Fruit fly (Drosophila melanogaster) whole organism, embryonic: ENCODE results near the gene be.

Experiments
- Asciz ChIP-seq: fragments of 200-800 bp; sonication (Bioruptor generic); optimal IDR thresholded peaks from 2 replicates; lab custom pipeline; 2017; ENCODE audit warnings: missing biosample characterization, mild to moderate bottlenecking, missing genetic modification characterization, missing genetic modification reagents
- CG10366 ChIP-seq: fragments of 200-800 bp; sonication (Bioruptor generic); IDR thresholded peaks from 2 replicates; pipeline ENCODE4 v1.3.6; 2022; ENCODE audit warnings: missing biosample characterization, missing genetic modification characterization
- CG11456 ChIP-seq: fragments of 200-800 bp; sonication (Bioruptor generic); IDR thresholded peaks from 3 replicates; pipeline ENCODE4 v1.3.6; 2022; ENCODE audit warnings: missing biosample characterization, missing genetic modification characterization
- CG11504 ChIP-seq: fragments of 200-800 bp; sonication (Bioruptor generic); optimal IDR thresholded peaks from 3 replicates; lab custom pipeline; 2019; ENCODE audit warnings: missing biosample characterization, mild to moderate bottlenecking, missing genetic modification characterization, moderate library complexity
- CG11723 ChIP-seq: fragments of 200-800 bp; sonication (Bioruptor generic); optimal IDR thresholded peaks from 2 replicates; lab custom pipeline; 2017; ENCODE audit warnings: missing biosample characterization, mild to moderate bottlenecking, missing genetic modification characterization
- CG13287 ChIP-seq: fragments of 200-800 bp; sonication (Bioruptor generic); IDR thresholded peaks from 2 replicates; pipeline ENCODE4 v1.3.6; 2022; ENCODE audit warnings: missing biosample characterization, missing genetic modification characterization; ENCODE audit not compliant: partially characterized antibody
- CG13296 ChIP-seq: fragments of 200-800 bp; sonication (Bioruptor generic); optimal IDR thresholded peaks from 3 replicates; lab custom pipeline; 2018; ENCODE audit warnings: missing biosample characterization, mild to moderate bottlenecking, missing genetic modification characterization
- CG14667 ChIP-seq: fragments of 200-800 bp; sonication (Bioruptor generic); IDR thresholded peaks from 2 replicates; pipeline ENCODE4 v1.3.6; 2022; ENCODE audit warnings: missing biosample characterization, missing genetic modification characterization
- CG1529 ChIP-seq: fragments of 200-800 bp; sonication (Bioruptor generic); optimal IDR thresholded peaks from 3 replicates; lab custom pipeline; 2018; ENCODE audit warnings: missing biosample characterization, missing genetic modification characterization
- CG18599 ChIP-seq: fragments of 200-800 bp; sonication (Bioruptor generic); optimal IDR thresholded peaks from 3 replicates; lab custom pipeline; 2017; ENCODE audit warnings: missing biosample characterization, missing genetic modification characterization, mild to moderate bottlenecking, moderate library complexity, missing genetic modification reagents
- CG18619 ChIP-seq: fragments of 200-800 bp; sonication (Bioruptor generic); optimal IDR thresholded peaks from 3 replicates; lab custom pipeline; 2017; ENCODE audit warnings: missing biosample characterization, mild to moderate bottlenecking, missing genetic modification characterization
- CG2116 ChIP-seq: fragments of 200-800 bp; sonication (Bioruptor generic); optimal IDR thresholded peaks from 3 replicates; lab custom pipeline; 2018; ENCODE audit warnings: missing biosample characterization, mild to moderate bottlenecking, missing genetic modification characterization
- CG32767 ChIP-seq: fragments of 200-800 bp; sonication (Bioruptor generic); IDR thresholded peaks from 2 replicates; pipeline ENCODE4 v1.3.6; 2022; ENCODE audit warnings: missing biosample characterization, missing genetic modification characterization
- CG3726 ChIP-seq: fragments of 200-800 bp; sonication (Bioruptor generic); IDR thresholded peaks from 3 replicates; pipeline ENCODE4, ENCODE4 v1.3.6; 2022; ENCODE audit warnings: missing biosample characterization, missing genetic modification characterization
- CG3995 ChIP-seq: fragments of 200-800 bp; sonication (Bioruptor generic); optimal IDR thresholded peaks from 3 replicates; lab custom pipeline; 2016; ENCODE audit warnings: missing biosample characterization, missing genetic modification characterization
- CG5180 ChIP-seq: fragments of 200-800 bp; sonication (Bioruptor generic); optimal IDR thresholded peaks from 3 replicates; lab custom pipeline; 2017; ENCODE audit warnings: missing biosample characterization, missing genetic modification characterization, mild to moderate bottlenecking, moderate library complexity, missing genetic modification reagents
- CG7928 ChIP-seq: fragments of 200-800 bp; sonication (Bioruptor generic); optimal IDR thresholded peaks from 2 replicates; lab custom pipeline; 2017; ENCODE audit warnings: missing biosample characterization, mild to moderate bottlenecking, missing genetic modification characterization
- CoRest ChIP-seq: fragments of 200-800 bp; sonication (Bioruptor generic); optimal IDR thresholded peaks from 3 replicates; lab custom pipeline; 2018; ENCODE audit warnings: missing biosample characterization, mild to moderate bottlenecking, missing genetic modification characterization, moderate library complexity
- Dip2 ChIP-seq: fragments of 200-800 bp; sonication (Bioruptor generic); IDR thresholded peaks from 2 replicates; pipeline ENCODE4 v1.3.6; 2022; ENCODE audit warnings: missing biosample characterization, missing genetic modification characterization
- Dll ChIP-seq: fragments of 200-800 bp; sonication (Bioruptor generic); IDR thresholded peaks from 4 replicates; pipeline ENCODE4 v1.3.6; 2022; ENCODE audit warnings: missing biosample characterization, missing genetic modification characterization; ENCODE audit not compliant: partially characterized antibody
- Fer3 ChIP-seq: fragments of 200-800 bp; sonication (Bioruptor generic); optimal IDR thresholded peaks from 2 replicates; lab custom pipeline; 2018; ENCODE audit warnings: missing biosample characterization, mild to moderate bottlenecking, missing genetic modification characterization, moderate library complexity
- Hey ChIP-seq: fragments of 200-800 bp; sonication (Bioruptor generic); optimal IDR thresholded peaks from 3 replicates; lab custom pipeline; 2018; ENCODE audit warnings: missing biosample characterization, mild to moderate bottlenecking, missing genetic modification characterization
- Hr51 ChIP-seq, 2 experiments: fragments of 200-800 bp; sonication (Bioruptor generic); optimal IDR thresholded peaks; 2 replicates in 1 of 2; 3 replicates in 1 of 2; lab custom pipeline; 2016 to 2018; ENCODE audit warnings: missing biosample characterization in 2 of 2, missing genetic modification characterization in 2 of 2, mild to moderate bottlenecking in 1 of 2, moderate library complexity in 1 of 2
- Lpt ChIP-seq: fragments of >200 bp; optimal IDR thresholded peaks from 2 replicates; lab custom pipeline; 2018; ENCODE audit warnings: missing biosample characterization, missing genetic modification characterization
- MBD-R2 ChIP-seq: fragments of 200-800 bp; sonication (Bioruptor generic); IDR thresholded peaks from 2 replicates; pipeline ENCODE4 v1.3.6; 2022; ENCODE audit warnings: missing biosample characterization, missing genetic modification characterization
- Mes4 ChIP-seq: fragments of 200-800 bp; sonication (Bioruptor generic); optimal IDR thresholded peaks from 2 replicates; lab custom pipeline; 2016; ENCODE audit warnings: missing biosample characterization, missing genetic modification characterization
- Oaz ChIP-seq: fragments of 200-800 bp; sonication (Bioruptor generic); IDR thresholded peaks from 2 replicates; pipeline ENCODE4 v1.3.6; 2022; ENCODE audit warnings: missing biosample characterization, missing genetic modification characterization
- Side ChIP-seq: fragments of 200-800 bp; sonication (Bioruptor generic); optimal IDR thresholded peaks from 2 replicates; lab custom pipeline; 2016; ENCODE audit warnings: missing biosample characterization, missing genetic modification characterization
- Sox100B ChIP-seq: fragments of 200-800 bp; sonication (Bioruptor generic); optimal IDR thresholded peaks from 3 replicates; lab custom pipeline; 2018; ENCODE audit warnings: missing biosample characterization, mild to moderate bottlenecking, missing genetic modification characterization
- Trl ChIP-seq, 3 experiments: fragments of >200 bp in 2 of 3; fragments of 200-800 bp in 1 of 3; sonication (Bioruptor generic) in 1 of 3; optimal IDR thresholded peaks; 2 replicates in 1 of 3; 3 replicates in 2 of 3; lab custom pipeline; 2016 to 2017; ENCODE audit warnings: missing biosample characterization in 1 of 3, missing genetic modification characterization in 1 of 3
- Xrp1 ChIP-seq: fragments of 200-800 bp; sonication (Bioruptor generic); IDR thresholded peaks from 2 replicates; pipeline ENCODE4 v1.3.6; 2022; ENCODE audit warnings: missing biosample characterization, missing genetic modification characterization
- abd-A ChIP-seq: fragments of 200-800 bp; sonication (Bioruptor generic); optimal IDR thresholded peaks from 3 replicates; lab custom pipeline; 2019; ENCODE audit warnings: missing biosample characterization, mild to moderate bottlenecking, missing genetic modification characterization, moderate library complexity
- ac ChIP-seq: fragments of 200-800 bp; sonication (Bioruptor generic); optimal IDR thresholded peaks from 3 replicates; lab custom pipeline; 2017; ENCODE audit warnings: missing biosample characterization, mild to moderate bottlenecking, missing genetic modification characterization
- amos ChIP-seq: fragments of 200-800 bp; sonication (Bioruptor generic); IDR thresholded peaks from 2 replicates; pipeline ENCODE4 v1.3.6; 2022; ENCODE audit warnings: missing biosample characterization, missing genetic modification characterization; ENCODE audit not compliant: partially characterized antibody
- aop ChIP-seq: fragments of 200-800 bp; sonication (Bioruptor generic); IDR thresholded peaks from 2 replicates; pipeline ENCODE4 v1.3.6; 2022; ENCODE audit warnings: missing biosample characterization, missing genetic modification characterization
- ap ChIP-seq: fragments of 200-800 bp; sonication (Bioruptor generic); IDR thresholded peaks from 2 replicates; pipeline ENCODE4 v1.3.6; 2022; ENCODE audit warnings: missing biosample characterization, missing genetic modification characterization
- bowl ChIP-seq: fragments of 200-800 bp; sonication (Bioruptor generic); IDR thresholded peaks from 2 replicates; pipeline ENCODE4 v1.3.6; 2022; ENCODE audit warnings: missing biosample characterization, missing genetic modification characterization
- chm ChIP-seq: fragments of 200-800 bp; sonication (Bioruptor generic); IDR thresholded peaks from 2 replicates; pipeline ENCODE4 v1.3.6; 2022; ENCODE audit warnings: missing biosample characterization, missing genetic modification characterization
- fu2 ChIP-seq: fragments of 200-800 bp; sonication (Bioruptor generic); optimal IDR thresholded peaks from 2 replicates; lab custom pipeline; 2016; ENCODE audit warnings: missing biosample characterization, missing genetic modification characterization
- grau ChIP-seq: fragments of 200-800 bp; optimal IDR thresholded peaks from 3 replicates; lab custom pipeline; 2019; ENCODE audit warnings: missing biosample characterization, mild to moderate bottlenecking, missing genetic modification characterization, moderate library complexity
- inv ChIP-seq: fragments of 200-800 bp; sonication (Bioruptor generic); IDR thresholded peaks from 2 replicates; pipeline ENCODE4 v1.3.6; 2022; ENCODE audit warnings: missing biosample characterization, missing genetic modification characterization; ENCODE audit not compliant: partially characterized antibody
- jing ChIP-seq: fragments of 200-800 bp; sonication (Bioruptor generic); optimal IDR thresholded peaks from 2 replicates; lab custom pipeline; 2018; ENCODE audit warnings: missing biosample characterization, mild to moderate bottlenecking, missing genetic modification characterization
- lola ChIP-seq, 3 experiments: fragments of >200 bp in 2 of 3; fragments of 200-800 bp in 1 of 3; sonication (Bioruptor generic) in 1 of 3; optimal IDR thresholded peaks; 2 replicates each; lab custom pipeline; 2017 to 2019; ENCODE audit warnings: missing biosample characterization in 3 of 3, missing genetic modification characterization in 3 of 3, mild to moderate bottlenecking in 1 of 3, moderate library complexity in 1 of 3
- pnt ChIP-seq: fragments of 200-800 bp; sonication (Bioruptor generic); optimal IDR thresholded peaks from 3 replicates; lab custom pipeline; 2016; ENCODE audit warnings: missing biosample characterization, missing genetic modification characterization
- pros ChIP-seq: fragments of 200-800 bp; sonication (Bioruptor generic); optimal IDR thresholded peaks from 3 replicates; lab custom pipeline; 2019; ENCODE audit warnings: missing biosample characterization, mild to moderate bottlenecking, missing genetic modification characterization, moderate library complexity
- row ChIP-seq: fragments of 200-800 bp; sonication (Bioruptor generic); IDR thresholded peaks from 3 replicates; pipeline ENCODE4 v1.3.6; 2022; ENCODE audit warnings: missing biosample characterization, missing genetic modification characterization
- seq ChIP-seq: fragments of 200-800 bp; sonication (Bioruptor generic); IDR thresholded peaks from 2 replicates; pipeline ENCODE4 v1.3.6; 2022; ENCODE audit warnings: missing biosample characterization, missing genetic modification characterization
- sob ChIP-seq: fragments of 200-800 bp; sonication (Bioruptor generic); IDR thresholded peaks from 2 replicates; pipeline ENCODE4 v1.3.6; 2022; ENCODE audit warnings: missing biosample characterization, missing genetic modification characterization
- trem ChIP-seq: fragments of 200-800 bp; optimal IDR thresholded peaks from 3 replicates; lab custom pipeline; 2019; ENCODE audit warnings: missing biosample characterization, mild to moderate bottlenecking, missing genetic modification characterization, moderate library complexity
- zfh1 ChIP-seq: fragments of 200-800 bp; sonication (Bioruptor generic); IDR thresholded peaks from 3 replicates; pipeline ENCODE4 v1.3.6; 2022; ENCODE audit warnings: missing biosample characterization, missing genetic modification characterization

Gene be

dm6 chrX:15022219-15022618 lies 2.0 kb upstream of the be start (continued):
- peak; percentile 81 for TF ChIP-seq CG18619 (GFP tag; lab: Kevin White, UChicago)
- peak; percentile 52; the same call in 1 of the 2 replicates for TF ChIP-seq Oaz (GFP tag; lab: Robert Waterston, UW)
- peak; percentile 27 for TF ChIP-seq CG7928 (GFP tag; lab: Kevin White, UChicago)
- no peak for TF ChIP-seq abd-A (tag; lab: Kevin White, UChicago)
- peak; percentile 56 for TF ChIP-seq CG11723 (GFP tag; lab: Kevin White, UChicago)
- peak; percentile 87 for TF ChIP-seq Fer3 (tag; lab: Kevin White, UChicago)
- TF ChIP-seq ac (GFP tag; lab: Kevin White, UChicago) = peak; percentile 56
- peak; percentile 85 for TF ChIP-seq CG18599 (GFP tag; lab: Kevin White, UChicago)
- no peak for TF ChIP-seq amos (GFP tag; lab: Robert Waterston, UW)
- TF ChIP-seq Xrp1 (GFP tag; lab: Robert Waterston, UW) = peak; percentile 85
- no peak for TF ChIP-seq bowl (GFP tag; lab: Robert Waterston, UW)
- TF ChIP-seq inv (GFP tag; lab: Robert Waterston, UW) = no peak
- peak; percentile 83 for TF ChIP-seq CG10366 (GFP tag; lab: Robert Waterston, UW)
- TF ChIP-seq Trl (optimal IDR thresholded peaks at IDR 0.05; lab: Kevin White, UChicago) = peak; percentile 18 to 42
- TF ChIP-seq Trl (GFP tag; optimal IDR thresholded peaks at IDR 0.05; lab: Kevin White, UChicago) = peak; percentile 85
- peak; percentile 89 for TF ChIP-seq CoRest
- TF ChIP-seq CG13296 (GFP tag; lab: Kevin White, UChicago) = peak; percentile 79
- peak; percentile 86 for TF ChIP-seq ap (GFP tag; lab: Robert Waterston, UW)
- no peak for TF ChIP-seq Lpt
- peak; percentile 68 for TF ChIP-seq jing (GFP tag; lab: Kevin White, UChicago)
- TF ChIP-seq Hr51 (GFP tag; optimal IDR thresholded peaks at IDR 0.05; lab: Kevin White, UChicago) = peak; percentile 86
- peak; percentile 83 for TF ChIP-seq sob (GFP tag; lab: Robert Waterston, UW)
- TF ChIP-seq CG13287 (GFP tag; lab: Robert Waterston, UW) = no peak
- TF ChIP-seq Sox100B (GFP tag; lab: Kevin White, UChicago) = peak; percentile 81
- TF ChIP-seq CG3726 = peak; percentile 60; the same call in 1 of the 3 replicates
- TF ChIP-seq Hey (tag; lab: Kevin White, UChicago) = peak; percentile 41
- TF ChIP-seq seq (GFP tag; lab: Robert Waterston, UW) = peak; percentile 84
- peak; percentile 67 for TF ChIP-seq MBD-R2 (GFP tag; lab: Robert Waterston, UW)
- peak; percentile 12 for TF ChIP-seq CG3995 (GFP tag; lab: Kevin White, UChicago)
- peak; percentile 85 for TF ChIP-seq CG32767 (GFP tag; lab: Robert Waterston, UW)
- peak; percentile 46 for TF ChIP-seq CG14667 (GFP tag; lab: Robert Waterston, UW)
- peak; percentile 85 for TF ChIP-seq grau (tag; lab: Kevin White, UChicago)
- TF ChIP-seq lola (GFP tag; optimal IDR thresholded peaks at IDR 0.05; lab: Kevin White, UChicago) = peak in 1 of 3 experiments; percentile 74
- TF ChIP-seq row (GFP tag; lab: Robert Waterston, UW) = peak; percentile 90
- TF ChIP-seq Dll (GFP tag; lab: Robert Waterston, UW) = no peak
- peak; percentile 82 for TF ChIP-seq fu2 (GFP tag; lab: Kevin White, UChicago)
- TF ChIP-seq pnt (GFP tag; lab: Kevin White, UChicago) = peak; percentile 87
- TF ChIP-seq CG11456 (GFP tag; lab: Robert Waterston, UW) = 0 out of 3 replicates have a peak, but pooled peaks have one; percentile 41
- TF ChIP-seq CG11504 = peak; percentile 90
- TF ChIP-seq Mes4 = peak; percentile 74
- TF ChIP-seq CG5180 (GFP tag; lab: Kevin White, UChicago) = peak; percentile 69
- peak; percentile 86 for TF ChIP-seq Asciz (GFP tag; lab: Kevin White, UChicago)
- peak; percentile 68; the same call in 1 of the 2 replicates for TF ChIP-seq aop
- peak; percentile 83 for TF ChIP-seq Side
- TF ChIP-seq Dip2 (GFP tag; lab: Robert Waterston, UW) = no peak
- peak; percentile 73 for TF ChIP-seq CG1529 (GFP tag; lab: Kevin White, UChicago)
- peak; percentile 80 for TF ChIP-seq trem (tag; lab: Kevin White, UChicago)
- peak; percentile 45 for TF ChIP-seq CG2116 (GFP tag; lab: Kevin White, UChicago)
- peak; percentile 90 for TF ChIP-seq chm (GFP tag; lab: Robert Waterston, UW)
- TF ChIP-seq pros (GFP tag; lab: Kevin White, UChicago) = peak; percentile 4
- peak; percentile 88 for TF ChIP-seq zfh1
